Worm (Caenorhabditis elegans): Measurements from ENCODE around the gene aldo-2.

Gene aldo-2

ce11 chrIII:5876140-5876675, at the start of gene aldo-2 (continued):
- no peak for TF ChIP-seq hlh-26 (GFP tag; conservative IDR thresholded peaks at IDR 0.05)
- 0 out of 2 replicates have a peak, but pooled peaks have one; percentile 54 for TF ChIP-seq ztf-25 (GFP tag; IDR thresholded peaks at IDR 0.05)
- TF ChIP-seq atf-7 (tag; optimal IDR thresholded peaks at IDR 0.05) = no peak
- no peak for TF ChIP-seq ztf-3 (GFP tag; optimal IDR thresholded peaks at IDR 0.05)
- TF ChIP-seq madf-3 (GFP tag; IDR thresholded peaks at IDR 0.05) = peak; percentile 92
- TF ChIP-seq ztf-6 (GFP tag; IDR thresholded peaks at IDR 0.05) = 0 out of 2 replicates have a peak, but pooled peaks have one; percentile 22
- 0 out of 2 replicates have a peak, but pooled peaks have one; percentile 72 for TF ChIP-seq aptf-3 (GFP tag; IDR thresholded peaks at IDR 0.05)
- peak; percentile 39 for TF ChIP-seq zim-3 (tag; optimal IDR thresholded peaks at IDR 0.05)
- peak; percentile 75 for TF ChIP-seq Y79H2A.3 (GFP tag; conservative IDR thresholded peaks at IDR 0.05)
- no peak for TF ChIP-seq rpc-1 (optimal IDR thresholded peaks at IDR 0.05)
- no peak for TF ChIP-seq rpc-1 (tag; optimal IDR thresholded peaks at IDR 0.05)
- TF ChIP-seq ets-4 (GFP tag; optimal IDR thresholded peaks at IDR 0.05) = no peak
- TF ChIP-seq gei-17 (GFP tag; optimal IDR thresholded peaks at IDR 0.05) = no peak
- no peak for TF ChIP-seq unc-62 (GFP tag; optimal IDR thresholded peaks at IDR 0.05)
- TF ChIP-seq hmg-20 (GFP tag; IDR thresholded peaks at IDR 0.05) = no peak
- no peak for TF ChIP-seq tbx-9 (tag; optimal IDR thresholded peaks at IDR 0.05; ENCODE audit: borderline replicate concordance)
- TF ChIP-seq chd-7 (tag; optimal IDR thresholded peaks at IDR 0.05) = no peak
- TF ChIP-seq dox-1 (GFP tag; IDR thresholded peaks at IDR 0.05) = peak; percentile 86
- no peak for TF ChIP-seq sea-2 (GFP tag; IDR thresholded peaks at IDR 0.05)
- no peak for TF ChIP-seq F52B5.7 (tag; optimal IDR thresholded peaks at IDR 0.05)
- no peak for TF ChIP-seq F22D6.2 (tag; optimal IDR thresholded peaks at IDR 0.05)
- TF ChIP-seq mel-28 (tag; optimal IDR thresholded peaks at IDR 0.05; ENCODE audit: borderline replicate concordance) = no peak
- no peak for TF ChIP-seq hlh-12 (tag; optimal IDR thresholded peaks at IDR 0.05)
- TF ChIP-seq F49E8.2 (tag; optimal IDR thresholded peaks at IDR 0.05; ENCODE audit: insufficient read depth) = peak; percentile 15
- TF ChIP-seq somi-1 (GFP tag; optimal IDR thresholded peaks at IDR 0.05) = no peak
- peak; percentile 56; the same call in 1 of the 2 replicates for TF ChIP-seq pbrm-1 (GFP tag; IDR thresholded peaks at IDR 0.05)
- TF ChIP-seq nhr-90 (tag; optimal IDR thresholded peaks at IDR 0.05) = no peak
- no peak for TF ChIP-seq let-607 (tag; optimal IDR thresholded peaks at IDR 0.05)
- peak; percentile 49; the same call in 1 of the 2 replicates for TF ChIP-seq Y56A3A.18 (GFP tag; IDR thresholded peaks at IDR 0.05)
- TF ChIP-seq die-1 (tag; optimal IDR thresholded peaks at IDR 0.05) = no peak
- no peak for TF ChIP-seq ztf-22 (GFP tag; optimal IDR thresholded peaks at IDR 0.05)
- TF ChIP-seq efl-1 (GFP tag; optimal IDR thresholded peaks at IDR 0.05) = peak; percentile 97
- no peak for TF ChIP-seq B0261.1 (tag; optimal IDR thresholded peaks at IDR 0.05)
- TF ChIP-seq T07F8.4 (tag; optimal IDR thresholded peaks at IDR 0.05) = no peak
- no peak for TF ChIP-seq K12H6.12 (tag; optimal IDR thresholded peaks at IDR 0.05)
- no peak for TF ChIP-seq mxl-1 (tag; optimal IDR thresholded peaks at IDR 0.05)
- TF ChIP-seq tbp1 (GFP tag; optimal IDR thresholded peaks at IDR 0.05) = peak; percentile 55
- TF ChIP-seq ama-1 (optimal IDR thresholded peaks at IDR 0.05) = peak; percentile 53
- TF ChIP-seq ama-1 (GFP tag; optimal IDR thresholded peaks at IDR 0.05) = peak in 1 of 2 experiments; percentile 15
- TF ChIP-seq F23B12.7 (tag; optimal IDR thresholded peaks at IDR 0.05; ENCODE audit: insufficient read depth) = no peak
- TF ChIP-seq lin-54 (GFP tag; optimal IDR thresholded peaks at IDR 0.05) = peak; percentile 72
- no peak for TF ChIP-seq snpc-4 (GFP tag; optimal IDR thresholded peaks at IDR 0.05)
- TF ChIP-seq snpc-4 (tag; optimal IDR thresholded peaks at IDR 0.05) = peak in 2 of 4 experiments; percentile 39 to 42
- TF ChIP-seq egl-18 (GFP tag; IDR thresholded peaks at IDR 0.05) = no peak
- TF ChIP-seq ztf-28 (GFP tag; IDR thresholded peaks at IDR 0.05) = peak; percentile 50; the same call in 1 of the 2 replicates
- TF ChIP-seq sptf-2 (GFP tag; optimal IDR thresholded peaks at IDR 0.05) = no peak
- peak; percentile 72; the same call in 1 of the 2 replicates for TF ChIP-seq zfh-2 (GFP tag; conservative IDR thresholded peaks at IDR 0.05)
- TF ChIP-seq lir-1 (GFP tag; conservative IDR thresholded peaks at IDR 0.05) = no peak
- TF ChIP-seq madf-8 (GFP tag; conservative IDR thresholded peaks at IDR 0.05) = peak; percentile 97

Measured in whole organism, young adult.